Worm (Caenorhabditis elegans) whole organism, early embryonic: ENCODE measurements around the gene K09E4.3.

ENCODE experiments used
- B0310.2 ChIP-seq: sonication (generic microtip); optimal IDR thresholded peaks from 2 replicates; lab custom pipeline; 2016; ENCODE audit warnings: mild to moderate bottlenecking, missing genetic modification characterization, missing compliant biosample characterization
- F13C5.2 ChIP-seq: sonication (generic microtip); optimal IDR thresholded peaks from 2 replicates; lab custom pipeline; 2017; ENCODE audit warnings: mild to moderate bottlenecking, missing genetic modification characterization, inconsistent platforms, missing compliant biosample characterization
- aly-1 ChIP-seq: sonication (generic microtip); optimal IDR thresholded peaks from 2 replicates; lab custom pipeline; 2016; ENCODE audit warnings: missing genetic modification characterization, missing compliant biosample characterization
- ama-1 ChIP-seq: fragments of 150-350 bp; optimal IDR thresholded peaks from 2 replicates; lab custom pipeline; 2014
- ceh-13 ChIP-seq: fragments of 200-800 bp; sonication (Bioruptor generic); optimal IDR thresholded peaks from 2 replicates; lab custom pipeline; 2018; ENCODE audit warnings: mild to moderate bottlenecking, missing genetic modification characterization, missing compliant biosample characterization
- ceh-36 ChIP-seq: sonication (generic microtip); optimal IDR thresholded peaks from 2 replicates; lab custom pipeline; 2016; ENCODE audit warnings: missing genetic modification characterization, inconsistent platforms, missing compliant biosample characterization
- ets-7 ChIP-seq: sonication (generic microtip); optimal IDR thresholded peaks from 2 replicates; lab custom pipeline; 2016; ENCODE audit warnings: missing genotype, missing genetic modification characterization, missing compliant biosample characterization
- flt-1 ChIP-seq: fragments of 200-800 bp; sonication (Bioruptor generic); IDR thresholded peaks from 2 replicates; pipeline ENCODE4 v1.3.6; 2022; ENCODE audit warnings: missing genetic modification characterization, missing compliant biosample characterization
- hmbx-1 ChIP-seq: sonication (generic microtip); optimal IDR thresholded peaks from 2 replicates; lab custom pipeline; 2016; ENCODE audit warnings: mild to moderate bottlenecking, missing genetic modification characterization, missing compliant biosample characterization
- hmg-4 ChIP-seq: fragments of 200-800 bp; sonication (Bioruptor generic); optimal IDR thresholded peaks from 2 replicates; lab custom pipeline; 2018; ENCODE audit warnings: mild to moderate bottlenecking, missing genetic modification characterization, missing compliant biosample characterization
- hnd-1 ChIP-seq: sonication (generic microtip); optimal IDR thresholded peaks from 2 replicates; lab custom pipeline; 2016; ENCODE audit warnings: missing genetic modification characterization, missing compliant biosample characterization
- pes-1 ChIP-seq: fragments of 200-800 bp; sonication (Bioruptor generic); IDR thresholded peaks from 2 replicates; pipeline ENCODE4 v1.3.6; 2022; ENCODE audit warnings: missing genetic modification reagents, missing genetic modification characterization, missing compliant biosample characterization
- scrt-1 ChIP-seq: fragments of 200-800 bp; sonication (Bioruptor generic); IDR thresholded peaks from 2 replicates; pipeline ENCODE4 v1.3.6; 2022; ENCODE audit warnings: missing genetic modification characterization, missing compliant biosample characterization
- sea-1 ChIP-seq: fragments of 200-800 bp; sonication (Bioruptor generic); conservative IDR thresholded peaks from 2 replicates; pipeline ENCODE4 v1.3.6; 2022; ENCODE audit warnings: missing genetic modification characterization, missing compliant biosample characterization
- tbx-11 ChIP-seq: fragments of 200-800 bp; sonication (Bioruptor generic); IDR thresholded peaks from 2 replicates; pipeline ENCODE4 v1.3.6; 2022; ENCODE audit warnings: missing genetic modification characterization, missing compliant biosample characterization
- tbx-37 ChIP-seq: fragments of 200-800 bp; sonication (Bioruptor generic); conservative IDR thresholded peaks from 2 replicates; pipeline ENCODE4 v1.3.6; 2022; ENCODE audit warnings: missing genetic modification reagents, missing genetic modification characterization, missing compliant biosample characterization
- tra-4 ChIP-seq: sonication (generic microtip); optimal IDR thresholded peaks from 2 replicates; lab custom pipeline; 2017; ENCODE audit warnings: missing genetic modification characterization, missing compliant biosample characterization

Gene K09E4.3

ce11 chrII:14104470-14104869, 22.3 kb downstream of the K09E4.3 start, which contains the start of gene gur-4:
TSS of gene gur-4 (plus strand) at chrII:14104770.
- TF ChIP-seq aly-1 (tag; lab: Kevin White, UChicago) (no peak), tra-4 (no peak), ceh-36 (no peak), pes-1 (GFP tag; lab: Robert Waterston, UW) (no peak), flt-1 (no peak), hmg-4 (no peak), ceh-13 (GFP tag; lab: Kevin White, UChicago) (no peak), ets-7 (tag; lab: Kevin White, UChicago) (no peak), tbx-37 (no peak), B0310.2 (tag; lab: Kevin White, UChicago) (no peak), tbx-11 (GFP tag; lab: Robert Waterston, UW) (no peak), scrt-1 (GFP tag; lab: Robert Waterston, UW) (no peak), ama-1 (lab: Kevin White, UChicago) (no peak)

ce11 chrII:14102112-14102511, 24.6 kb downstream of the K09E4.3 start:
- TF ChIP-seq aly-1 (tag; lab: Kevin White, UChicago) (no peak), tbx-37 (no peak), ceh-36 (no peak), tbx-11 (GFP tag; lab: Robert Waterston, UW) (no peak), ceh-13 (GFP tag; lab: Kevin White, UChicago) (no peak), B0310.2 (tag; lab: Kevin White, UChicago) (no peak), pes-1 (GFP tag; lab: Robert Waterston, UW) (no peak), F13C5.2 (tag; lab: Kevin White, UChicago) (no peak), scrt-1 (GFP tag; lab: Robert Waterston, UW) (no peak), ets-7 (tag; lab: Kevin White, UChicago) (no peak), hnd-1 (no peak), sea-1 (GFP tag; lab: Robert Waterston, UW) (no peak), hmbx-1 (no peak), flt-1 (no peak), tra-4 (no peak), hmg-4 (no peak), ama-1 (lab: Kevin White, UChicago) (no peak)

ce11 chrII:14100963-14101362, 25.8 kb downstream of the K09E4.3 start, which contains the start of gene bkip-1:
TSS of gene bkip-1 (plus strand) at chrII:14101263.
- TF ChIP-seq ceh-36 (no peak), flt-1 (no peak), B0310.2 (tag; lab: Kevin White, UChicago) (no peak), hmg-4 (no peak), tra-4 (no peak), F13C5.2 (tag; lab: Kevin White, UChicago) (no peak), pes-1 (GFP tag; lab: Robert Waterston, UW) (no peak), sea-1 (GFP tag; lab: Robert Waterston, UW) (no peak), hnd-1 (no peak), scrt-1 (GFP tag; lab: Robert Waterston, UW) (no peak), ets-7 (tag; lab: Kevin White, UChicago) (no peak), hmbx-1 (no peak), tbx-11 (GFP tag; lab: Robert Waterston, UW) (no peak), ama-1 (lab: Kevin White, UChicago) (no peak), ceh-13 (GFP tag; lab: Kevin White, UChicago) (no peak), tbx-37 (no peak), aly-1 (tag; lab: Kevin White, UChicago) (no peak)

- TF ChIP-seq ets-7 (tag; lab: Kevin White, UChicago) (no peak), ceh-36 (no peak), B0310.2 (tag; lab: Kevin White, UChicago) (no peak), ceh-13 (GFP tag; lab: Kevin White, UChicago) (no peak), scrt-1 (GFP tag; lab: Robert Waterston, UW) (no peak), hnd-1 (no peak), tra-4 (no peak), aly-1 (tag; lab: Kevin White, UChicago) (no peak), flt-1 (no peak), F13C5.2 (tag; lab: Kevin White, UChicago) (no peak), tbx-11 (GFP tag; lab: Robert Waterston, UW) (no peak), tbx-37 (no peak), hmg-4 (no peak), sea-1 (GFP tag; lab: Robert Waterston, UW) (no peak), pes-1 (GFP tag; lab: Robert Waterston, UW) (no peak), ama-1 (lab: Kevin White, UChicago) (no peak)
These were observed 28.4 kb downstream of the K09E4.3 start for ce11 chrII:14098348-14098747.

- TF ChIP-seq pes-1 (GFP tag; lab: Robert Waterston, UW) (no peak), ceh-13 (GFP tag; lab: Kevin White, UChicago) (no peak), ets-7 (tag; lab: Kevin White, UChicago) (no peak), F13C5.2 (tag; lab: Kevin White, UChicago) (no peak)
These were observed 29.2 kb downstream of the K09E4.3 start, which contains the start of gene Y39G8C.2 for ce11 chrII:14097518-14097917. TSS of gene Y39G8C.2 (minus strand) at chrII:14097618.

- no peak for TF ChIP-seq tbx-11 (GFP tag; lab: Robert Waterston, UW)
- peak; percentile 42 for TF ChIP-seq aly-1 (tag; lab: Kevin White, UChicago)
- TF ChIP-seq flt-1 = no peak
These were observed 29.9 kb downstream of the K09E4.3 start for ce11 chrII:14096814-14097213.

ce11 chrII:14095875-14096274, 30.9 kb downstream of the K09E4.3 start:
- TF ChIP-seq aly-1 (tag; lab: Kevin White, UChicago) (no peak), pes-1 (GFP tag; lab: Robert Waterston, UW) (0 out of 2 replicates have a peak, but pooled peaks have one; percentile 21)

ce11 chrII:14094590-14094989, 32.2 kb downstream of the K09E4.3 start, which contains the start of gene col-87:
TSS of gene col-87 (minus strand) at chrII:14094690.
- no peak for TF ChIP-seq ama-1 (lab: Kevin White, UChicago)
- TF ChIP-seq hnd-1 = no peak
- no peak for TF ChIP-seq ets-7 (tag; lab: Kevin White, UChicago)
- TF ChIP-seq tbx-11 (GFP tag; lab: Robert Waterston, UW) = no peak
- TF ChIP-seq scrt-1 (GFP tag; lab: Robert Waterston, UW) = no peak
